Fruit fly (Drosophila melanogaster): ENCODE data around the gene CG33172.

- TF ChIP-seq CTCF (optimal IDR thresholded peaks at IDR 0.05), result no peak
- no peak for TF ChIP-seq CG8478 (optimal IDR thresholded peaks at IDR 0.05)
Observed at dm6 chrX:15814485-15814884, 45.0 kb downstream of the CG33172 start.

Measured in S2 (cell line).